Fruit fly (Drosophila melanogaster) whole organism, wandering third instar larva: ENCODE results near the gene osp.
A peak's percentile ranks its signal among the peaks of the same experiment; 100 is the strongest.

Experiments
- Abd-B ChIP-seq: fragments of >200 bp; optimal IDR thresholded peaks from 2 replicates; lab custom pipeline; 2017; ENCODE audit warnings: missing biosample characterization, missing genetic modification characterization
- CG32264 ChIP-seq: fragments of 200-800 bp; sonication (Bioruptor generic); optimal IDR thresholded peaks from 2 replicates; lab custom pipeline; 2016; ENCODE audit warnings: missing biosample characterization, missing genetic modification characterization
- CG9705 ChIP-seq: fragments of 200-800 bp; sonication (Bioruptor generic); optimal IDR thresholded peaks from 2 replicates; lab custom pipeline; 2018; ENCODE audit warnings: missing biosample characterization, mild to moderate bottlenecking, missing genetic modification characterization
- CrebA ChIP-seq: fragments of 200-800 bp; sonication (Bioruptor generic); optimal IDR thresholded peaks from 2 replicates; lab custom pipeline; 2016; ENCODE audit warnings: missing biosample characterization, mild to moderate bottlenecking, missing genetic modification characterization, borderline replicate concordance
- Dif ChIP-seq: fragments of 200-275, 200-300 bp; sonication (Bioruptor generic); optimal IDR thresholded peaks from 2 replicates; lab custom pipeline; 2018; ENCODE audit warnings: missing biosample characterization, missing genetic modification characterization; ENCODE audit not compliant: partially characterized antibody
- HLH106 ChIP-seq: fragments of 200-800 bp; optimal IDR thresholded peaks from 3 replicates; lab custom pipeline; 2019; ENCODE audit warnings: missing biosample characterization, mild to moderate bottlenecking, missing genetic modification characterization, moderate library complexity
- Hnf4 ChIP-seq: fragments of 200-800 bp; sonication (Bioruptor generic); optimal IDR thresholded peaks from 2 replicates; lab custom pipeline; 2016; ENCODE audit warnings: missing biosample characterization, mild to moderate bottlenecking, missing genetic modification characterization
- Hr78 ChIP-seq: fragments of >200 bp; optimal IDR thresholded peaks from 2 replicates; lab custom pipeline; 2017; ENCODE audit warnings: missing biosample characterization, missing genetic modification characterization
- Hr83 ChIP-seq: fragments of 200-300 bp; sonication (Bioruptor generic); optimal IDR thresholded peaks from 2 replicates; lab custom pipeline; 2016; ENCODE audit warnings: missing biosample characterization, mild to moderate bottlenecking, missing genetic modification characterization, moderate library complexity; ENCODE audit not compliant: poor library complexity, severe bottlenecking
- Jra ChIP-seq: sonication (Bioruptor generic); optimal IDR thresholded peaks from 2 replicates; lab custom pipeline; 2016; ENCODE audit warnings: missing biosample characterization, missing genetic modification characterization
- OdsH ChIP-seq: fragments of 200-800 bp; sonication (Bioruptor generic); optimal IDR thresholded peaks from 2 replicates; lab custom pipeline; 2016; ENCODE audit warnings: missing biosample characterization, mild to moderate bottlenecking, missing genetic modification characterization
- Rel ChIP-seq, 2 experiments: fragments of 200-800 bp; sonication (Bioruptor generic) in 1 of 2; optimal IDR thresholded peaks; 2 replicates in 1 of 2; 3 replicates in 1 of 2; lab custom pipeline; 2016 to 2019; ENCODE audit warnings: mild to moderate bottlenecking in 2 of 2, missing biosample characterization in 2 of 2, missing genetic modification characterization in 2 of 2, moderate library complexity in 1 of 2
- Sp1 ChIP-seq: fragments of 200-800 bp; sonication (Bioruptor generic); optimal IDR thresholded peaks from 3 replicates; lab custom pipeline; 2019; ENCODE audit warnings: missing biosample characterization, mild to moderate bottlenecking, missing genetic modification characterization, moderate library complexity
- Vsx2 ChIP-seq: fragments of 200-300, 225-300 bp; sonication (Bioruptor generic); optimal IDR thresholded peaks from 2 replicates; lab custom pipeline; 2018; ENCODE audit warnings: missing biosample characterization, missing genetic modification characterization; ENCODE audit not compliant: partially characterized antibody
- br ChIP-seq: fragments of 200-800 bp; sonication (Bioruptor generic); optimal IDR thresholded peaks from 2 replicates; lab custom pipeline; 2016; ENCODE audit warnings: missing biosample characterization, missing genetic modification characterization
- brk ChIP-seq: fragments of 200-800 bp; sonication (Bioruptor generic); optimal IDR thresholded peaks from 2 replicates; lab custom pipeline; 2016; ENCODE audit warnings: missing biosample characterization, mild to moderate bottlenecking, missing genetic modification characterization
- dl ChIP-seq, 2 experiments: fragments of 175-275, 200-275 bp in 1 of 2; fragments of 200-275 bp in 1 of 2; sonication (Bioruptor generic); optimal IDR thresholded peaks; lab custom pipeline; 2018; ENCODE audit warnings: mild to moderate bottlenecking in 2 of 2, missing biosample characterization in 2 of 2, missing genetic modification characterization in 2 of 2, moderate library complexity in 2 of 2; ENCODE audit not compliant: partially characterized antibody in 2 of 2, insufficient read depth in 1 of 2
- dmrt93B ChIP-seq: fragments of 200-800 bp; sonication (Bioruptor generic); optimal IDR thresholded peaks from 2 replicates; lab custom pipeline; 2018; ENCODE audit warnings: missing biosample characterization, mild to moderate bottlenecking, missing genetic modification characterization
- dsf ChIP-seq: sonication (Bioruptor generic); optimal IDR thresholded peaks from 2 replicates; lab custom pipeline; 2016; ENCODE audit warnings: missing biosample characterization, missing genetic modification characterization, borderline replicate concordance
- ey ChIP-seq: fragments of 200-800 bp; sonication (Bioruptor generic); optimal IDR thresholded peaks from 2 replicates; lab custom pipeline; 2016; ENCODE audit warnings: missing biosample characterization, missing genetic modification characterization
- foxo ChIP-seq, 2 experiments: fragments of 200-800 bp; sonication (Bioruptor generic); optimal IDR thresholded peaks; 2 replicates in 1 of 2; 3 replicates in 1 of 2; lab custom pipeline; 2016 to 2017; ENCODE audit warnings: missing biosample characterization in 2 of 2, missing genetic modification characterization in 2 of 2
- fru ChIP-seq: fragments of 200-800 bp; sonication (Bioruptor generic); optimal IDR thresholded peaks from 3 replicates; lab custom pipeline; 2016; ENCODE audit warnings: missing biosample characterization, mild to moderate bottlenecking, missing genetic modification characterization
- h ChIP-seq: fragments of 200-800 bp; sonication (Bioruptor generic); optimal IDR thresholded peaks from 3 replicates; lab custom pipeline; 2016; ENCODE audit warnings: missing biosample characterization, mild to moderate bottlenecking, missing genetic modification characterization
- jim ChIP-seq: fragments of 175-275, 200-325 bp; sonication (Bioruptor generic); optimal IDR thresholded peaks from 2 replicates; lab custom pipeline; 2016; ENCODE audit warnings: missing biosample characterization, mild to moderate bottlenecking, missing genetic modification characterization
- lola ChIP-seq: fragments of >200 bp; optimal IDR thresholded peaks from 2 replicates; lab custom pipeline; 2017; ENCODE audit warnings: missing biosample characterization, missing genetic modification characterization
- psq ChIP-seq: fragments of 200-800 bp; sonication (Bioruptor generic); optimal IDR thresholded peaks from 3 replicates; lab custom pipeline; 2017; ENCODE audit warnings: missing biosample characterization, mild to moderate bottlenecking, missing genetic modification characterization, moderate library complexity
- rgr ChIP-seq: fragments of 200-800 bp; sonication (Bioruptor generic); optimal IDR thresholded peaks from 3 replicates; lab custom pipeline; 2016; ENCODE audit warnings: missing biosample characterization, mild to moderate bottlenecking, missing genetic modification characterization
- sage ChIP-seq: fragments of 200-800 bp; sonication (Bioruptor generic); optimal IDR thresholded peaks from 2 replicates; lab custom pipeline; 2016; ENCODE audit warnings: missing biosample characterization, mild to moderate bottlenecking, missing genetic modification characterization
- sv ChIP-seq: fragments of 200-800 bp; sonication (Bioruptor generic); optimal IDR thresholded peaks from 3 replicates; lab custom pipeline; 2016; ENCODE audit warnings: missing biosample characterization, missing genetic modification characterization
- tai ChIP-seq: sonication (Bioruptor generic); optimal IDR thresholded peaks from 2 replicates; lab custom pipeline; 2016; ENCODE audit warnings: missing biosample characterization, missing genetic modification characterization
- woc ChIP-seq: sonication (Bioruptor generic); optimal IDR thresholded peaks from 2 replicates; lab custom pipeline; 2016; ENCODE audit warnings: missing biosample characterization, mild to moderate bottlenecking, missing genetic modification characterization

The osp gene

dm6 chr2L:14577167-14577566 is 112.0 kb downstream of the osp start:
- TF ChIP-seq lola (GFP tag; lab: Kevin White, UChicago) (no peak), h (GFP tag; lab: Kevin White, UChicago) (no peak), sv (no peak), fru (GFP tag; lab: Kevin White, UChicago) (no peak), Abd-B (no peak)

dm6 chr2L:14574852-14575251 is 114.3 kb downstream of the osp start:
- TF ChIP-seq ey (GFP tag; lab: Kevin White, UChicago): no peak
- no peak for TF ChIP-seq Vsx2 (GFP tag; lab: Kevin White, UChicago)
- peak; percentile 4 for TF ChIP-seq h (GFP tag; lab: Kevin White, UChicago)
- no peak for TF ChIP-seq lola (GFP tag; lab: Kevin White, UChicago)
- TF ChIP-seq dmrt93B (GFP tag; lab: Kevin White, UChicago): no peak

- TF ChIP-seq CG32264 (GFP tag; lab: Kevin White, UChicago) (peak; percentile 61), ey (GFP tag; lab: Kevin White, UChicago) (peak; percentile 81), dmrt93B (GFP tag; lab: Kevin White, UChicago) (peak; percentile 72), Hr78 (no peak), rgr (GFP tag; lab: Kevin White, UChicago) (peak; percentile 77), Rel (GFP tag; optimal IDR thresholded peaks at IDR 0.05; lab: Kevin White, UChicago) (peak; percentile 51), Rel (tag; optimal IDR thresholded peaks at IDR 0.05; lab: Kevin White, UChicago) (no peak), Hnf4 (GFP tag; lab: Kevin White, UChicago) (peak; percentile 71), Hr83 (GFP tag; lab: Kevin White, UChicago) (no peak), foxo (GFP tag; optimal IDR thresholded peaks at IDR 0.05; lab: Kevin White, UChicago) (peak; percentile 17 to 91), brk (peak; percentile 76), fru (GFP tag; lab: Kevin White, UChicago) (peak; percentile 92), sage (GFP tag; lab: Kevin White, UChicago) (peak; percentile 75), dsf (GFP tag; lab: Kevin White, UChicago) (no peak), jim (GFP tag; lab: Kevin White, UChicago) (no peak), Dif (GFP tag; lab: Kevin White, UChicago) (no peak), CG9705 (no peak), lola (GFP tag; lab: Kevin White, UChicago) (no peak), h (GFP tag; lab: Kevin White, UChicago) (peak; percentile 93), CrebA (peak; percentile 78), Vsx2 (GFP tag; lab: Kevin White, UChicago) (peak; percentile 27), tai (GFP tag; lab: Kevin White, UChicago) (peak; percentile 48), dl (GFP tag; optimal IDR thresholded peaks at IDR 0.05; lab: Kevin White, UChicago; ENCODE audit: insufficient read depth in 1 of 2, partially characterized antibody in 2 of 2) (no peak), Jra (GFP tag; lab: Kevin White, UChicago) (peak; percentile 60), br (GFP tag; lab: Kevin White, UChicago) (peak; percentile 83), OdsH (GFP tag; lab: Kevin White, UChicago) (peak; percentile 89), woc (peak; percentile 92), HLH106 (tag; lab: Kevin White, UChicago) (peak; percentile 80), Sp1 (GFP tag; lab: Kevin White, UChicago) (peak; percentile 77), psq (GFP tag; lab: Kevin White, UChicago) (peak; percentile 68)
These were observed 115.8 kb downstream of the osp start for dm6 chr2L:14573216-14573909.
